Fruit fly (Drosophila melanogaster) whole organism, pupa: ENCODE measurements around the gene CG43394.

ENCODE experiments used
- CG10348 ChIP-seq: fragments of 200-800 bp; sonication (Bioruptor generic); IDR thresholded peaks from 2 replicates; pipeline ENCODE4 v1.3.6; 2022; ENCODE audit warnings: missing biosample characterization, missing genetic modification characterization
- CG12605 ChIP-seq: fragments of 200-800 bp; sonication (Bioruptor generic); IDR thresholded peaks from 2 replicates; pipeline ENCODE4 v1.3.6; 2022; ENCODE audit warnings: missing biosample characterization, missing genetic modification characterization
- CG17806 ChIP-seq: fragments of 200-800 bp; sonication (Bioruptor generic); optimal IDR thresholded peaks from 2 replicates; lab custom pipeline; 2018; ENCODE audit warnings: missing biosample characterization, mild to moderate bottlenecking, missing genetic modification characterization, moderate library complexity
- CG9948 ChIP-seq: fragments of 200-800 bp; sonication (Bioruptor generic); optimal IDR thresholded peaks from 2 replicates; lab custom pipeline; 2018; ENCODE audit warnings: missing biosample characterization, mild to moderate bottlenecking, missing genetic modification characterization, moderate library complexity
- Ets98B ChIP-seq: fragments of 200-800 bp; sonication (Bioruptor generic); IDR thresholded peaks from 2 replicates; pipeline ENCODE4 v1.3.6; 2022; ENCODE audit warnings: missing biosample characterization, missing genetic modification characterization

- TF ChIP-seq CG17806 (tag; lab: Kevin White, UChicago): no peak
- TF ChIP-seq CG12605 (GFP tag; lab: Robert Waterston, UW): no peak
- no peak for TF ChIP-seq Ets98B (GFP tag; lab: Robert Waterston, UW)
- TF ChIP-seq CG10348: no peak
- no peak for TF ChIP-seq CG9948 (tag; lab: Kevin White, UChicago)
Observed at dm6 chr2L:8128911-8129310, 16.6 kb upstream of the CG43394 start.
